Worm (Caenorhabditis elegans) whole organism, L2 larva: ENCODE data around the gene C08B6.6.

Source experiments
- ZK546.5 ChIP-seq: sonication (generic microtip); optimal IDR thresholded peaks from 2 replicates; lab custom pipeline; 2017; ENCODE audit warnings: missing biosample characterization, missing genetic modification characterization
- ama-1 ChIP-seq: fragments of 150-350 bp; optimal IDR thresholded peaks from 2 replicates; lab custom pipeline; 2018; ENCODE audit warnings: inconsistent platforms
- blmp-1 ChIP-seq: sonication (generic microtip); optimal IDR thresholded peaks from 2 replicates; lab custom pipeline; 2017; ENCODE audit warnings: missing genetic modification characterization, mild to moderate bottlenecking, missing compliant biosample characterization, antibody characterized with exemption, moderate library complexity; ENCODE audit not compliant: insufficient read depth
- lsy-2 ChIP-seq, 2 experiments: fragments of 150-350 bp in 1 of 2; sonication (generic microtip) in 1 of 2; optimal IDR thresholded peaks; 2 replicates each; lab custom pipeline; 2014 to 2017; ENCODE audit warnings: missing biosample characterization in 2 of 2, missing genetic modification characterization in 2 of 2
- mdl-1 ChIP-seq, 2 experiments: fragments of 150-350 bp in 1 of 2; sonication (generic microtip) in 1 of 2; optimal IDR thresholded peaks; 2 replicates each; lab custom pipeline; 2017; ENCODE audit warnings: missing biosample characterization in 2 of 2, missing genetic modification characterization in 2 of 2
- nhr-237 ChIP-seq: fragments of 150-350 bp; optimal IDR thresholded peaks from 2 replicates; lab custom pipeline; 2014; ENCODE audit warnings: missing biosample characterization, missing genetic modification characterization
- unc-62 ChIP-seq: fragments of 150-350 bp; optimal IDR thresholded peaks from 2 replicates; lab custom pipeline; 2014; ENCODE audit warnings: missing biosample characterization, missing genetic modification reagents, missing genetic modification characterization

DNA sequence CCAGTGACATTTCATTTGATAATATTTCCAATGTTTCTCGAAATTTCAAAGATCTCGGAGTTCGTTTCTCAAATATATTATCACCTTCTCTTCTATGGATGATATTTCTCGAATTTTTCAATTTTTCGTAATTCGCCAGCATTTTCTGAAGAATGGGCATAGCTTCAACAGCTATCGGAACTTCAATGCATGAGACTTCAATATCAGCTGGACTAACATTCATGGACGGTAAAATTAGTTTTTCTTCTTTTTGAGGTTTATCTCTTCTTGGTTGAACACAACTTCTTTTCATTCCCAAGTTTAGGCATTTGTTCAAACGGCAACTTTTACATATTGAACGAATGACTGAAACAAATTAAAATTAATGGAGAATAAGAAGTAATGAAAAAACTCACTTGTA lies 42.5 kb upstream of the C08B6.6 start:
- TF ChIP-seq unc-62 (GFP tag; lab: Kevin White, UChicago) (no peak), ZK546.5 (tag; lab: Kevin White, UChicago) (no peak), mdl-1 (tag; optimal IDR thresholded peaks at IDR 0.05; lab: Kevin White, UChicago) (no peak), nhr-237 (tag; lab: Kevin White, UChicago) (no peak), lsy-2 (tag; optimal IDR thresholded peaks at IDR 0.05; lab: Kevin White, UChicago) (no peak), blmp-1 (tag; lab: Kevin White, UChicago) (no peak), ama-1 (lab: Kevin White, UChicago) (no peak)
